Fruit fly (Drosophila melanogaster) S2 (cell line): ENCODE data around the gene CG14641.
"Not testable (repeated sequence)": the region's sequence is repeated elsewhere in the genome, so short reads cannot be mapped to it uniquely, and the experiment has no call there.

Source experiments
- CG8478 ChIP-seq: fragments of >200 bp; optimal IDR thresholded peaks from 2 replicates; lab custom pipeline; 2018
- CTCF ChIP-seq, 2 experiments: fragments of >200 bp; optimal IDR thresholded peaks; 2 replicates each; lab custom pipeline; 2018

CG14641 gene

DNA sequence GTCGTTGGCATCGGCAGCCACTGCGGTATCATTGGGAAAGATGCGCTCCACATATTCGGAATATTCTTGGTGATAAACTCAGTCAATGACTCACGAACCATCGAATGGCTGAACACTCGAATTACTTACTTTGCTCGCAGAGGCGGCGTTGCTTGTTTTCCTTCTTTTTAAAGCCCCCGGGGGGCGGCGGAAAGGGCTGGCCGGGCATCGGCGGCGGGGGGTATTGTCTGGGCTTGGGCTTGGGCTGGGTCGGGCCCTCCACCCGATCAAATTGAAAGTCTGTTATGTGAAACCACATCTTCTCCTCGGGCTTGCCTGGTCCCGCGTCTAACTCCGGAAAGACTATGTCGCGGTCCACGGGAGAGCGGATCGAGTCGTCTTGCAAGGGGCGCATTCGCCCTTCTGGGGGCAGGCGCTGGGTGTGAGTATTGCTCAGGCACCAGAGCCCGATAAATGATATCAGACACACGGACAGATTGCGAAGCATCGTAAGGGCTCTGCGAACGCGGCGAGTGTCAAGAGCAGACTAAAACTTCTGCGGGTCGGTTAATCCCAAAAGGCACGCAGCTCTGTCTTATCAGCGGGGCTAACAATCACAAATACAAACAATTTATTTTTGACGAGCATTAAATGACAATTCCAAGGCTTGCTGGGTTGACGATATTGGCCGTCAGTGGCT lies 10.2 kb upstream of the CG14641 start, which contains the start of gene CG14642:
Gene CG14642 (minus strand): TSS at position 509 of the 679 bp plus-strand sequence.
- no peak for TF ChIP-seq CTCF (optimal IDR thresholded peaks at IDR 0.05; lab: Kevin White, UChicago)
- no peak for TF ChIP-seq CG8478 (lab: Kevin White, UChicago)

DNA sequence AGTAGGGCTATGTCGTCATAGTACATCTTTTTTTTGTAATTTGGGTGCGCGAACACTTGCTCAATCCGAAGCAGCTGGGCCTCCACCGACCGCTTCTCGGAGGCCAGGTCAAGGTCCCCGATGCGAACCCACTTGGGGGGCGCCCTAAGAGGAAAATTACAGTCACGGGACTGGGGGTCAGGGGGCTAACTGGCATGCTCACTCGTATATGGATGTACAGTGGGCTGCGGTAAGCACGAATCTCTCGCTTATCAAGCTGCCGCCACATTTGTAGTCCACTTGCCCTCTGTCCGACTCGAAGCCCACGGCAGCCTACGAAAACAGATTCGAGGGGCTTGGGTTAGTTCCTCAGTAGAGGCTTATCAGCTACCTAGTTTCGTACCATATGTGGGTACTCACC lies 9.6 kb upstream of the CG14641 start:
- TF ChIP-seq CG8478 (lab: Kevin White, UChicago), result no peak
- no peak for TF ChIP-seq CTCF (optimal IDR thresholded peaks at IDR 0.05; lab: Kevin White, UChicago)

DNA sequence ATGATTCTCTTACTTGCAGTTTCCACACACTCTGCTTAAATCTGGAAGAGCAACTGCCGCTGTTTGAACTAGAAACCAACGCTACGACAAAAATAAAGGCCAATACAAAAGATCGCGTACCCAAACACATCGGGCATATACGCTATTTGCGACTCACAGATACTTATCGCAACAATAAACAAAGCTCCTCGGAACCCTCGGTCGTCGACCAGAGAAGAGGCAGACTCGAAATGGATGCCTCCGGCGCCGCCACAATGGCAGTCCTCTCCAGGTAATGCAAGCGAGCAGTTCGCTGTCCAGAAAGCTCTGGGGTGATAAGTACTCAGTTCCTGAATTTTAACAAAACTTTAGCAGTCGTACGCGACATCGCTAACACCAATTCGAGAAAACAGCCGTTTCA lies 4.4 kb upstream of the CG14641 start:
- TF ChIP-seq CG8478 (lab: Kevin White, UChicago), result no peak
- TF ChIP-seq CTCF (optimal IDR thresholded peaks at IDR 0.05; lab: Kevin White, UChicago), result no peak

DNA sequence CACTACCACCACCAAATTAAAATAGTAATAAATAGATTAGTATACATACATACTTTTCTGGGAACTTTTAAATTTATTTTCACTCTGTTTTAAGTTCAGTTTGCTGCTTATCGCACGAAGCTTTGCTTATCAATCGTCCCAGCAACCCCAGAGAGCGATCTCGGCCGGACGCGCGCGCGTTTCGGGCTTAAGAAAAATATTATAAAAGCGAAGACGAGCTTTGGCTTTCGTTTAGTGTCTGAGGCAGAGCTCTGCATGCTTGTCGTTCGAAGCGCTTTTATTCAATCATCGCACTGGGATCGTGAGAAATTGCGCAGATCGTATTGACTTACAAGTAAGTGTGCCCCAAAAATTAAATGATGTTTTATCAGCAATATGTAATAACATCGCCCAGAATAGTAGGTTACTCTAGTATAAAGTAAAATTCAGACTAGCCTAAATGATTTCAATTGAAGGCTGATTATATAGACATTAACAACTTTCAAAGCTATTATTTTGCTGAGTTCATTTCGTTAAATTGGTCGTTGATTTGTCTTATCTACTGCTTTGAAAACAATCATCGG lies 2.9 kb upstream of the CG14641 start, which contains the start of gene Gel:
Gene Gel (plus strand): TSS at position 227 of the 563 bp plus-strand sequence.
- TF ChIP-seq CTCF (optimal IDR thresholded peaks at IDR 0.05; lab: Kevin White, UChicago) (no peak), CG8478 (lab: Kevin White, UChicago) (no peak)

DNA sequence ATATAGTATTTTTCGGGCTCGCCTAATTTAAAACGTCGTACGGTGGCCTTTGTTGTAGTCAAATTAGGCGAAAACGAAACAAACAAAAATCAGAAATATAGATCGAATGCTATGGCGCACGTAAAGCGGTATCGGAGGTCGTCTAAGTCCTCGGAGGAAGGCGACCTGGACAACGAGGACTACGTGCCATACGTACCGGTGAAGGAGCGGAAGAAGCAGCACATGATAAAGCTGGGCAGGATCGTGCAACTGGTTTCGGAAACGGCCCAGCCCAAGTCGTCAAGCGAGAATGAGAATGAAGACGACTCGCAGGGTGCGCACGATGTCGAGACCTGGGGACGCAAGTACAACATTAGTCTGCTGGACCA lies 860 bp upstream of the CG14641 start, which contains the start of gene abs:
Gene abs (plus strand): TSS at position 30 of the 368 bp plus-strand sequence.
- no peak for TF ChIP-seq CTCF (optimal IDR thresholded peaks at IDR 0.05; lab: Kevin White, UChicago)
- TF ChIP-seq CG8478 (lab: Kevin White, UChicago), result no peak

DNA sequence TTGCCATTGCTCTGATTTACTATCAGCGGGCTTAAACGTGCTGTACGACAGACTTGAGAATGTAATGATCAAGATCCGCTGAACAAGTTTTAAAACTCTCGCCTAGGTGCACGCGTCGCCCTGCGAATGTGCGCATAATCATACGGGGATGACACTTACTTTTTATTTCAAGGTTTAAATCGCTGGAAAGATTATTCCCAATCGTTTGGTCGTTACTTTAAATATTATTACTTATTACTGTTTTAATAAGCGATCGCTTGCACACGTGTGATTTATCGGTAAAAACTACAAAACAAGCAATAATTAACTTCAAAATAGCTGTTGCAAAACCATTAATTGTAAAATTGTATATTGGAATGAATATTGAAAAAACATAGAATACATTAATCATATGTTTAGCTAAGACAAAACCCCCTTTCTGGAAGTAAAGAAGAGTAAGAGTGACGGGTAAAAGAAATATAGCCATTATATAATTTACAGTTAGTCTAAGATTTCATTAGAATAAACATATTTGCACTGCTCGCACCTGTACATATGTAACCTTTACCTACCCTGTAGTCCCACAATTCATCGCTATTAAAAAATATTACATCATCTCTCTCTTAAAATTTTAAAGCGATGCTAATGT lies 2.9 kb downstream of the CG14641 start, which contains the start of gene DhpD:
Gene DhpD (minus strand): TSS at position 102 of the 628 bp plus-strand sequence.
- no peak for TF ChIP-seq CTCF (optimal IDR thresholded peaks at IDR 0.05; lab: Kevin White, UChicago)
- no peak for TF ChIP-seq CG8478 (lab: Kevin White, UChicago)

DNA sequence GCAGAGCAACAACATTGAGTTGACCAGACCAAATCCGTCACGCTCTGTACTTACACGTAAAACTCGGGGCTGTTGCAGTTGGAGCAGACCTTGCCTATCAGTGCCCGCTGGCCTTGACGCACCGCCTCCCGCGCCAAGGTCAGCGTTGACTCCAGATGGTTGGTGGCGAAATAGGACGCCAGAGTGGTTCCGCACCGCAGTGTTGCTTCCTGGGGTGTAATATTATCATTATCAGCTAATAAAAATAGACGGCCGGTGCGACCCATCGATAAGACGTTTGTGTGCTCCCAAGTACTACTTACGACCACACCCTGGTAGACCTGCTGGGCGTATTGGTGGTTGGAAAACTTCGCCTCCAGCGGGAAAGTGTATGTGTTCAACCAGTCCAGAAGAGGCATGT lies 3.7 kb downstream of the CG14641 start:
- TF ChIP-seq CTCF (optimal IDR thresholded peaks at IDR 0.05; lab: Kevin White, UChicago) (no peak), CG8478 (lab: Kevin White, UChicago) (no peak)

DNA sequence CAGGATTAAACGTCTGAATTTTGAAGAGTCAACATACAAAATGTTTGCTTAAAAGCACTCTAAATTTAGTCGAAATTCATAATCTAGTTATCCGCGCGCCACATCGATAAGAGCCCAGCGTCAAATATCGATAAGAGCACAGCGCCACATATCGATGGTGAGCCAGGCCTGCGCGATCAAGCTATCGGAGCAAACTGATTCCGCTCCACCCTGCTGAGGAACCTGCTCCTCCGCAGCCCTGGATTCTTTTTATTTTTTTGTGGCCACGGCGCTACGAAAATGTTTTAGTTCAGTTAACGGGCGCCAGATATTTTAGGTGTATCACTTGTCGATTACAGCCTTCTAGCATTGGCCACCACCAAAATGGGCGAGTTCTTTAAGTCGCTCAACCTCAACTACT lies 11.4 kb downstream of the CG14641 start:
- TF ChIP-seq CG8478 (lab: Kevin White, UChicago) (no peak), CTCF (optimal IDR thresholded peaks at IDR 0.05; lab: Kevin White, UChicago) (peak; percentile 59 to 60)

DNA sequence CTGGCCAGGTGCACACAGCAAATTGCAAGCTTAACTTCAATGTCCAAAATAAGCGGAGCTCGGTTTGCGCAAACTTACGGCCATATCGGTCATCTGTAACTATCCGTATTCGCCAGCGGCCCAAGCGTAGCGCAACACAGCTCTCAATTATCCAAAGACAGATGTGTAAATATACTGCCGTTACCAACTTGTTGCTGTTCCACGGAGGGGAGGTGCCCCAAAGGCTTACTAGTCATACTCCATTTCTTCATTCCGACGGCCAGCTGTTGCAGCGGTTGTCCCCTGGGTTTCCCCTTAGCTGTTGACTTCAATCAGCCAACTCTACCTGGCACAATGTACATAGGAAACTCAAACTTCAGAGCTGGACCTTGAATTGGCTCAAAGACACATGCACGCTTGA lies 12.1 kb downstream of the CG14641 start, which contains the start of gene CG31516:
Gene CG31516 (minus strand): TSS at position 101 of the 400 bp plus-strand sequence.
- TF ChIP-seq CTCF (optimal IDR thresholded peaks at IDR 0.05; lab: Kevin White, UChicago) (no peak), CG8478 (lab: Kevin White, UChicago) (no peak)

DNA sequence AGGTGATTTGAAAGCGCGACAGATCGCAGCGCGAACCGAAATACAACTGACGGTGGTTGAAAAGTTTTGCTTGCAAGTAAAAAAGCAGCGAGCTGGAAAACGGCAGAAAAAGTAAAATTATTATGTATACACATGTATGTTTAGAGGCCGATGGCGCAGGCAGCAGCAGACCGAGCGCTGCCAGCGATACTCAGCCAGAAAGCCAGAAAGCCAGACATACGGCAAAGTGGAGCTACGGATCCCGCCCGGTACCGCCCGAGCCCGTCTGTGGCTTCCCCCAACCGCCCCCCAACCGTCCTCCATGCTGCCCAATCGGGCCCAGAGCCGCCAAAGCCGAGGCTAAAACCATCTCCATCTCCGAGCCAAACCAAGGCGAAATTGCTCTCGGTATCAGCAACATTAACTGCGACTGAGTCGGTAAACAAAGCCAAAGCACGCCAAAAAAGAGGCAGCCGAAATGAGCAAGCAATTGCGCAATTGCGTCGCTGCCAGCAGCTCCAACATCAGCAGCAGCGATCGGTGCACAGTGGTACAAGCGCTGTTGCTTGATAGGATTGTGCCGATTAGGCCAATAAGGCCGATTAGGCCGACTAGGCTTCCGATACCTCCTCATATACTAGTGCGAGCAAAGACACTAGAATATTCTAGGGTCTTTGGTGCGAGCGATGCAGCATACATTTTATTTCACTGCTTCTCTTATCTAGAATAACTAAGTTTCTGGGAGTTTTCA lies 16.7 kb downstream of the CG14641 start, which contains the start of gene CG14636:
Gene CG14636 (minus strand): TSS at position 51 of the 730 bp plus-strand sequence.
- TF ChIP-seq CTCF (optimal IDR thresholded peaks at IDR 0.05; lab: Kevin White, UChicago) (no peak), CG8478 (lab: Kevin White, UChicago) (no peak)

DNA sequence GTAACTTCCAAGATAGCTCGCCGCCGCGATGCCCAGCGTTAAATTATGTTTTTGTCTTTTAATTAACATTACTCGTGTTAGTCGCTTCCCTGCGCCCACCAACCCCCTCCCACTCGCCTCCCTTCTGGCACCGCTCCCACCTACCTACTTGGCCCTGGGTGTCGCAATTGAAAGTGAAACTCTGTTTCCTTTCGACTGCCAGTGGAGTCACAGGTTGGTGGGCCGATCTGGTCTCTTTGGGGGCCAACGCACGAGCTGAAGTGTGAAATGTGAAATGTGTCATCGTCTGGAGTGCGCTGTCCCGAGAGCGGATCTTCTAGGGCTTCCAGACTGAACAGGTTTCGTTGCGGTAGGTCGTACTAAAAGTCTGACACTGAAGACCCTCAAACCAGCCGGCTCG lies 17.5 kb downstream of the CG14641 start:
- no peak for TF ChIP-seq CG8478 (lab: Kevin White, UChicago)
- no peak for TF ChIP-seq CTCF (optimal IDR thresholded peaks at IDR 0.05; lab: Kevin White, UChicago)

DNA sequence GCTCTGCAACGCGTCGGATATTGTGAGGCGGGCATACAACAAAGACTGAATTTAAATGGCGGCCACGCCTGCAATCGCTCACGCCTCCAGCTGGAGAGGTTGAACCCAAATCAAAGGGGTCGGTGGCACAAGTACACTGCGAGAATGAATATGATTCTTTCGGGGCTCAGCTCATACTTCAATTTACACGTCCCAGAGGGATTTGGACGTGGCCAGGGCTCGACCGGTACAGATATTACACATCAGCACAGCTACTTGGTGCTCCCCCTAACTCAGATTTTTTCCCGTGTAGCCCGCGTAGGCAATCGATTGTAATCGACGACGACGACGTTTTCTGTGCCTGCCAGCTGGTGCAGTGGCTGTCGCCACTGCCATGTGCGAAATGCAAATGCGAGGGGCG lies 18.1 kb downstream of the CG14641 start:
- TF ChIP-seq CTCF (optimal IDR thresholded peaks at IDR 0.05; lab: Kevin White, UChicago), result no peak
- TF ChIP-seq CG8478 (lab: Kevin White, UChicago), result no peak

DNA sequence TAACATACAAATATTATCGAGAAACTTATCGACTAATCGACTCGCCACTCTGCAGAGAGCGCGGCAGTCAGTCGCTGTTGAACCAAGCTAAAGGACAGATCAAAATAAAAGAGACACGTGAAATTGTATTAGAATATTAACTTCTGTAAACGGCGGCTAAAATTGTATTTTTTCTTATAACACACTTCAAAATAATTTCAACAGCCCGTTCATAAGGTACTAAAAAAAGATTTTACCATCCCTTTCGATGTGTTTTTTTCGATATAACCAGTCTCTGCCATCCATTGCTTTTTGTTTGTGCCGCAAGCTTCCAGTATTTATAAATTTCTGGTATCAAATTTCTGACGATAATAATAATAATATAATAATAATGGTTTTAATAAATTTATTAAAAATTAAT lies 20.7 kb downstream of the CG14641 start, which contains the start of gene aux:
Gene aux (plus strand): TSS at position 301 of the 400 bp plus-strand sequence.
- TF ChIP-seq CG8478 (lab: Kevin White, UChicago); CTCF (optimal IDR thresholded peaks at IDR 0.05; lab: Kevin White, UChicago): not testable (repeated sequence)

DNA sequence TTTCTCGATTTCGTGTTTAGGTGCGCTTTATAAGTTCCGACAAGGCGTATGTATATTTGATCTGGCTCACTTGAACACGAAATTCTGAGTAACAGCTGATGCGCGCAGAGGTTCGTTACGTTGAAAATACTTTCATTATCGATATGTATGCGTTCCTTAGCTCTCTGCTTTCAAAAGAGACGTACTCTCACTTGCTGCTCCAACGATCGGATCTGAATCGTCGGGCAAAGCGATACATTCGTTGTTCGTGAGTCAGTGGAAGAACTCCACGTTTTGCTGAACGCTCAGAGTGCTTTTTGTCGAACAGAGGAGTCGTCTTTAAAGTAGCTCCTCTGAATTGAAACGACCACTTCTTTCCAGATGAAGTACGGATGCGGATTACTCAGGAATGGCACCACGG lies 35.1 kb downstream of the CG14641 start, which contains the start of gene beta-Man:
Gene beta-Man (plus strand): TSS at position 152 of the 400 bp plus-strand sequence.
- TF ChIP-seq CTCF (optimal IDR thresholded peaks at IDR 0.05; lab: Kevin White, UChicago) (no peak), CG8478 (lab: Kevin White, UChicago) (no peak)
